Fruit fly (Drosophila melanogaster) whole organism, wandering third instar larva: ENCODE data around the gene CG44085.

Source experiments
- CG32264 ChIP-seq: fragments of 200-800 bp; sonication (Bioruptor generic); optimal IDR thresholded peaks from 2 replicates; lab custom pipeline; 2016; ENCODE audit warnings: missing biosample characterization, missing genetic modification characterization
- CG9705 ChIP-seq: fragments of 200-800 bp; sonication (Bioruptor generic); optimal IDR thresholded peaks from 2 replicates; lab custom pipeline; 2018; ENCODE audit warnings: missing biosample characterization, mild to moderate bottlenecking, missing genetic modification characterization
- CrebA ChIP-seq: fragments of 200-800 bp; sonication (Bioruptor generic); optimal IDR thresholded peaks from 2 replicates; lab custom pipeline; 2016; ENCODE audit warnings: missing biosample characterization, mild to moderate bottlenecking, missing genetic modification characterization, borderline replicate concordance
- Dfd ChIP-seq: fragments of >200 bp; optimal IDR thresholded peaks from 2 replicates; lab custom pipeline; 2017; ENCODE audit warnings: missing biosample characterization, missing genetic modification characterization
- Dif ChIP-seq: fragments of 200-275, 200-300 bp; sonication (Bioruptor generic); optimal IDR thresholded peaks from 2 replicates; lab custom pipeline; 2018; ENCODE audit warnings: missing biosample characterization, missing genetic modification characterization; ENCODE audit not compliant: partially characterized antibody
- GATAd ChIP-seq: sonication (Bioruptor generic); optimal IDR thresholded peaks from 2 replicates; lab custom pipeline; 2016; ENCODE audit warnings: missing biosample characterization, missing genetic modification characterization
- HLH106 ChIP-seq: fragments of 200-800 bp; optimal IDR thresholded peaks from 3 replicates; lab custom pipeline; 2019; ENCODE audit warnings: missing biosample characterization, mild to moderate bottlenecking, missing genetic modification characterization, moderate library complexity
- Hnf4 ChIP-seq: fragments of 200-800 bp; sonication (Bioruptor generic); optimal IDR thresholded peaks from 2 replicates; lab custom pipeline; 2016; ENCODE audit warnings: missing biosample characterization, mild to moderate bottlenecking, missing genetic modification characterization
- Hr78 ChIP-seq: fragments of >200 bp; optimal IDR thresholded peaks from 2 replicates; lab custom pipeline; 2017; ENCODE audit warnings: missing biosample characterization, missing genetic modification characterization
- Hr83 ChIP-seq: fragments of 200-300 bp; sonication (Bioruptor generic); optimal IDR thresholded peaks from 2 replicates; lab custom pipeline; 2016; ENCODE audit warnings: missing biosample characterization, mild to moderate bottlenecking, missing genetic modification characterization, moderate library complexity; ENCODE audit not compliant: poor library complexity, severe bottlenecking
- Mio ChIP-seq: sonication (Bioruptor generic); optimal IDR thresholded peaks from 2 replicates; lab custom pipeline; 2016; ENCODE audit warnings: missing biosample characterization, missing genetic modification characterization
- Myc ChIP-seq: fragments of >200 bp; optimal IDR thresholded peaks from 2 replicates; lab custom pipeline; 2017
- OdsH ChIP-seq: fragments of 200-800 bp; sonication (Bioruptor generic); optimal IDR thresholded peaks from 2 replicates; lab custom pipeline; 2016; ENCODE audit warnings: missing biosample characterization, mild to moderate bottlenecking, missing genetic modification characterization
- Rel ChIP-seq, 2 experiments: fragments of 200-800 bp; sonication (Bioruptor generic) in 1 of 2; optimal IDR thresholded peaks; 2 replicates in 1 of 2; 3 replicates in 1 of 2; lab custom pipeline; 2016 to 2019; ENCODE audit warnings: mild to moderate bottlenecking in 2 of 2, missing biosample characterization in 2 of 2, missing genetic modification characterization in 2 of 2, moderate library complexity in 1 of 2
- Vsx2 ChIP-seq: fragments of 200-300, 225-300 bp; sonication (Bioruptor generic); optimal IDR thresholded peaks from 2 replicates; lab custom pipeline; 2018; ENCODE audit warnings: missing biosample characterization, missing genetic modification characterization; ENCODE audit not compliant: partially characterized antibody
- br ChIP-seq: fragments of 200-800 bp; sonication (Bioruptor generic); optimal IDR thresholded peaks from 2 replicates; lab custom pipeline; 2016; ENCODE audit warnings: missing biosample characterization, missing genetic modification characterization
- brk ChIP-seq: fragments of 200-800 bp; sonication (Bioruptor generic); optimal IDR thresholded peaks from 2 replicates; lab custom pipeline; 2016; ENCODE audit warnings: missing biosample characterization, mild to moderate bottlenecking, missing genetic modification characterization
- dl ChIP-seq, 2 experiments: fragments of 175-275, 200-275 bp in 1 of 2; fragments of 200-275 bp in 1 of 2; sonication (Bioruptor generic); optimal IDR thresholded peaks; lab custom pipeline; 2018; ENCODE audit warnings: mild to moderate bottlenecking in 2 of 2, missing biosample characterization in 2 of 2, missing genetic modification characterization in 2 of 2, moderate library complexity in 2 of 2; ENCODE audit not compliant: partially characterized antibody in 2 of 2, insufficient read depth in 1 of 2
- dmrt93B ChIP-seq: fragments of 200-800 bp; sonication (Bioruptor generic); optimal IDR thresholded peaks from 2 replicates; lab custom pipeline; 2018; ENCODE audit warnings: missing biosample characterization, mild to moderate bottlenecking, missing genetic modification characterization
- dsf ChIP-seq: sonication (Bioruptor generic); optimal IDR thresholded peaks from 2 replicates; lab custom pipeline; 2016; ENCODE audit warnings: missing biosample characterization, missing genetic modification characterization, borderline replicate concordance
- ey ChIP-seq: fragments of 200-800 bp; sonication (Bioruptor generic); optimal IDR thresholded peaks from 2 replicates; lab custom pipeline; 2016; ENCODE audit warnings: missing biosample characterization, missing genetic modification characterization
- fru ChIP-seq: fragments of 200-800 bp; sonication (Bioruptor generic); optimal IDR thresholded peaks from 3 replicates; lab custom pipeline; 2016; ENCODE audit warnings: missing biosample characterization, mild to moderate bottlenecking, missing genetic modification characterization
- h ChIP-seq: fragments of 200-800 bp; sonication (Bioruptor generic); optimal IDR thresholded peaks from 3 replicates; lab custom pipeline; 2016; ENCODE audit warnings: missing biosample characterization, mild to moderate bottlenecking, missing genetic modification characterization
- jim ChIP-seq: fragments of 175-275, 200-325 bp; sonication (Bioruptor generic); optimal IDR thresholded peaks from 2 replicates; lab custom pipeline; 2016; ENCODE audit warnings: missing biosample characterization, mild to moderate bottlenecking, missing genetic modification characterization
- lola ChIP-seq: fragments of >200 bp; optimal IDR thresholded peaks from 2 replicates; lab custom pipeline; 2017; ENCODE audit warnings: missing biosample characterization, missing genetic modification characterization
- pan ChIP-seq: fragments of >200 bp; optimal IDR thresholded peaks from 2 replicates; lab custom pipeline; 2017
- psq ChIP-seq: fragments of 200-800 bp; sonication (Bioruptor generic); optimal IDR thresholded peaks from 3 replicates; lab custom pipeline; 2017; ENCODE audit warnings: missing biosample characterization, mild to moderate bottlenecking, missing genetic modification characterization, moderate library complexity
- sage ChIP-seq: fragments of 200-800 bp; sonication (Bioruptor generic); optimal IDR thresholded peaks from 2 replicates; lab custom pipeline; 2016; ENCODE audit warnings: missing biosample characterization, mild to moderate bottlenecking, missing genetic modification characterization
- sv ChIP-seq: fragments of 200-800 bp; sonication (Bioruptor generic); optimal IDR thresholded peaks from 3 replicates; lab custom pipeline; 2016; ENCODE audit warnings: missing biosample characterization, missing genetic modification characterization
- usp ChIP-seq: fragments of >200 bp; optimal IDR thresholded peaks from 2 replicates; lab custom pipeline; 2017; ENCODE audit warnings: missing biosample characterization, missing genetic modification characterization
- woc ChIP-seq: sonication (Bioruptor generic); optimal IDR thresholded peaks from 2 replicates; lab custom pipeline; 2016; ENCODE audit warnings: missing biosample characterization, mild to moderate bottlenecking, missing genetic modification characterization

The CG44085 gene

dm6 chr2L:13222225-13222648 lies 38.6 kb upstream of the CG44085 start, which contains the start of the genes Ski6 and CG16812:
Ski6 (minus strand) TSS chr2L:13222429.
CG16812 (plus strand) TSS chr2L:13222587.
- TF ChIP-seq HLH106 (tag; lab: Kevin White, UChicago) (peak; percentile 79), dl (GFP tag; optimal IDR thresholded peaks at IDR 0.05; lab: Kevin White, UChicago; ENCODE audit: insufficient read depth in 1 of 2, partially characterized antibody in 2 of 2) (no peak), usp (GFP tag; lab: Kevin White, UChicago) (no peak), Vsx2 (GFP tag; lab: Kevin White, UChicago) (no peak), dsf (no peak), Hnf4 (GFP tag; lab: Kevin White, UChicago) (no peak), Myc (lab: Kevin White, UChicago) (no peak), br (GFP tag; lab: Kevin White, UChicago) (no peak), ey (peak; percentile 46), dmrt93B (no peak), h (peak; percentile 73), CG32264 (no peak), GATAd (GFP tag; lab: Kevin White, UChicago) (no peak), Hr78 (GFP tag; lab: Kevin White, UChicago) (no peak), Dfd (GFP tag; lab: Kevin White, UChicago) (no peak), sv (GFP tag; lab: Kevin White, UChicago) (peak; percentile 31), sage (peak; percentile 51), jim (no peak), OdsH (GFP tag; lab: Kevin White, UChicago) (peak; percentile 70), lola (no peak), Dif (no peak), brk (GFP tag; lab: Kevin White, UChicago) (no peak), Hr83 (peak; percentile 36), CG9705 (GFP tag; lab: Kevin White, UChicago) (peak; percentile 40), pan (lab: Kevin White, UChicago) (no peak), Mio (no peak)

DNA sequence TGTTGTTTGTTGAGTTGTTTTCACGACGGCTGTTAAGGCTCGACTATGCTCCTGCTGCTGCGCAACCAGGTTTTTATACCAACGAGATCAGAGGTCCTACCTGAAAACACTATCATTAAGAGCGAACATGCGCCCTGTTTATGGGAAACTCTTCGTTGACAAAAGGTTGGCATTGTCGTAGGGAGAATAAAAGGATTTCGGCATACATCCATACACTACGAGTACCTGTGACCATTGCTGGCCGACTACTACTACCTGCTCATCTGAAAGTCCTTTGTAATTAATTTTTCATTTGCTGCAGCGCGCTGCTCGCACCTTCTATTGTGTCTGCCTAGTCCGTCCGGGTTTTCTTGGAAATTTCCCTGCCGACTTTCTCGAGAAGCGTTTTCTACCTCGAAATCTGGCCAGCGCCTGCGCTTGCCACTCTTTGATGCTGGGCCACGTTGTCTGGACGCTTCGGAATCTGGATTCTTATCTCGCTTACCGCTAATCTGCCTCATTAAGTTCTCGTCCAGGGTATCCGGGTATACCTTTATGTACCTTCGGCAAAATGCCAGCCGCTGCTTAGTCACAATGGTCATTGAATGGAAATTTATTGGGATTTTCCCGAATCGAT lies 35.5 kb upstream of the CG44085 start, which contains the start of gene CG15480:
Gene CG15480 (minus strand): TSS at position 51 of the 616 bp plus-strand sequence.
- TF ChIP-seq HLH106 (tag; lab: Kevin White, UChicago) (no peak), GATAd (GFP tag; lab: Kevin White, UChicago) (no peak), Dfd (GFP tag; lab: Kevin White, UChicago) (no peak), dmrt93B (no peak), Hr78 (GFP tag; lab: Kevin White, UChicago) (no peak), woc (GFP tag; lab: Kevin White, UChicago) (no peak), h (no peak), usp (GFP tag; lab: Kevin White, UChicago) (no peak), br (GFP tag; lab: Kevin White, UChicago) (no peak), fru (GFP tag; lab: Kevin White, UChicago) (no peak), ey (no peak), lola (no peak), OdsH (GFP tag; lab: Kevin White, UChicago) (no peak), Hr83 (no peak), Dif (no peak), psq (GFP tag; lab: Kevin White, UChicago) (no peak)

DNA sequence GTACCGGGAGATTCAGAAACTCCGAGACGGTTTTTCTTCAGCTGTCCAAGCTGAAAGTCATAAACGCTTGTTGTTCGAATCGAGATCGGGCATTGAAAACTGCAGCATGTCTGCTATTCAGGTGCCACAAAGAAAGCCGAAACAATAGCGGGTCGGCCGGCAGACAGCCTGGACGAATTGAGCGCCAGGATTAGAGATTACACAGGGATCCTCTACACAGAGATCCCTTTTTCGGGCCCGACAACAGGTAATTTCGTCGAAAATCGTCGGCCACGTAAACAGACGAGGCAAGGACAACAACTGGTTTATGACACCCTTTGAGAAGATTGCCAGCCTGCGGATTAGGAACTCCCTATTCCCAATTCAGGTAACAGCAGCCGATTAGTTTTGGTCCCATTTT lies 33.6 kb upstream of the CG44085 start, which contains the start of gene CG16813:
Gene CG16813 (plus strand): TSS at position 288 of the 400 bp plus-strand sequence.
- no peak for TF ChIP-seq psq (GFP tag; lab: Kevin White, UChicago)
- TF ChIP-seq CG9705 (GFP tag; lab: Kevin White, UChicago): no peak
- no peak for TF ChIP-seq sage
- no peak for TF ChIP-seq Hnf4 (GFP tag; lab: Kevin White, UChicago)
- no peak for TF ChIP-seq sv (GFP tag; lab: Kevin White, UChicago)
- no peak for TF ChIP-seq Hr83
- no peak for TF ChIP-seq Dif
- TF ChIP-seq CrebA (GFP tag; lab: Kevin White, UChicago): no peak
- no peak for TF ChIP-seq h

- TF ChIP-seq ey (no peak), Dfd (GFP tag; lab: Kevin White, UChicago) (no peak), dl (GFP tag; optimal IDR thresholded peaks at IDR 0.05; lab: Kevin White, UChicago; ENCODE audit: insufficient read depth in 1 of 2, partially characterized antibody in 2 of 2) (no peak), jim (no peak), dmrt93B (no peak), brk (GFP tag; lab: Kevin White, UChicago) (no peak), woc (GFP tag; lab: Kevin White, UChicago) (no peak), dsf (no peak), fru (GFP tag; lab: Kevin White, UChicago) (no peak), HLH106 (tag; lab: Kevin White, UChicago) (no peak), Hnf4 (GFP tag; lab: Kevin White, UChicago) (no peak), br (GFP tag; lab: Kevin White, UChicago) (no peak), Rel (GFP tag; optimal IDR thresholded peaks at IDR 0.05; lab: Kevin White, UChicago) (no peak), Rel (tag; optimal IDR thresholded peaks at IDR 0.05; lab: Kevin White, UChicago) (no peak)
- TF ChIP-seq, all 38 proteins: peak for 0
These were observed 31.4 kb upstream of the CG44085 start, which contains the start of gene CG16815 for dm6 chr2L:13229388-13229882. CG16815 (plus strand) TSS chr2L:13229832.
